Fruit fly (Drosophila melanogaster) whole organism, prepupa: ENCODE measurements around the gene dpr14.

Source experiments
- CG10631 ChIP-seq: fragments of 200-800 bp; sonication (Bioruptor generic); optimal IDR thresholded peaks from 2 replicates; lab custom pipeline; 2016; ENCODE audit warnings: missing biosample characterization, missing genetic modification characterization
- CG15336 ChIP-seq: fragments of 200-800 bp; sonication (Bioruptor generic); IDR thresholded peaks from 2 replicates; pipeline ENCODE4 v1.3.6; 2022; ENCODE audit warnings: missing biosample characterization, missing genetic modification characterization
- CG3032 ChIP-seq: fragments of 200-800 bp; optimal IDR thresholded peaks from 2 replicates; lab custom pipeline; 2019; ENCODE audit warnings: missing biosample characterization, mild to moderate bottlenecking, missing genetic modification characterization, moderate library complexity
- CG31627 ChIP-seq: fragments of 200-800 bp; sonication (Bioruptor generic); optimal IDR thresholded peaks from 3 replicates; lab custom pipeline; 2016; ENCODE audit warnings: missing biosample characterization, missing genetic modification characterization
- CG34406 ChIP-seq: fragments of 200-800 bp; sonication (Bioruptor generic); optimal IDR thresholded peaks from 3 replicates; lab custom pipeline; 2016; ENCODE audit warnings: missing biosample characterization, missing genetic modification characterization
- CG6163 ChIP-seq: fragments of 200-800 bp; sonication (Bioruptor generic); IDR thresholded peaks from 3 replicates; pipeline ENCODE4 v1.3.6; 2022; ENCODE audit warnings: missing biosample characterization, missing genetic modification characterization
- CG6276 ChIP-seq: fragments of 200-800 bp; sonication (Bioruptor generic); optimal IDR thresholded peaks from 2 replicates; lab custom pipeline; 2017; ENCODE audit warnings: missing biosample characterization, mild to moderate bottlenecking, missing genetic modification characterization
- CG6808 ChIP-seq: fragments of 200-800 bp; sonication (Bioruptor generic); optimal IDR thresholded peaks from 3 replicates; lab custom pipeline; 2017; ENCODE audit warnings: missing biosample characterization, missing genetic modification characterization, mild to moderate bottlenecking, moderate library complexity, missing genetic modification reagents
- CG6854 ChIP-seq: fragments of 200-800 bp; sonication (Bioruptor generic); optimal IDR thresholded peaks from 2 replicates; lab custom pipeline; 2017; ENCODE audit warnings: missing biosample characterization, mild to moderate bottlenecking, missing genetic modification characterization
- CG7368 ChIP-seq: fragments of 200-800 bp; sonication (Bioruptor generic); optimal IDR thresholded peaks from 3 replicates; lab custom pipeline; 2016; ENCODE audit warnings: missing biosample characterization, missing genetic modification characterization
- CG8119 ChIP-seq: fragments of 200-800 bp; sonication (Bioruptor generic); IDR thresholded peaks from 3 replicates; pipeline ENCODE4 v1.3.6; 2022; ENCODE audit warnings: missing biosample characterization, missing genetic modification characterization
- CG8319 ChIP-seq: fragments of 200-800 bp; sonication (Bioruptor generic); optimal IDR thresholded peaks from 3 replicates; lab custom pipeline; 2016; ENCODE audit warnings: missing biosample characterization, missing genetic modification characterization
- CG8632 ChIP-seq: fragments of 200-800 bp; sonication (Bioruptor generic); optimal IDR thresholded peaks from 3 replicates; lab custom pipeline; 2016; ENCODE audit warnings: missing biosample characterization, missing genetic modification characterization
- Eip78C ChIP-seq: fragments of 200-800 bp; sonication (Bioruptor generic); peaks from one replicate; lab custom pipeline; 2016; ENCODE audit warnings: missing biosample characterization, missing genetic modification characterization
- Ets21C ChIP-seq: fragments of 200-800 bp; sonication (Bioruptor generic); optimal IDR thresholded peaks from 3 replicates; lab custom pipeline; 2016; ENCODE audit warnings: missing biosample characterization, missing genetic modification characterization
- Gug ChIP-seq: fragments of 200-800 bp; sonication (Bioruptor generic); IDR thresholded peaks from 2 replicates; pipeline ENCODE4 v1.3.6; 2022; ENCODE audit warnings: missing biosample characterization, missing genetic modification characterization
- Hr38 ChIP-seq: sonication (Bioruptor generic); optimal IDR thresholded peaks from 2 replicates; lab custom pipeline; 2016; ENCODE audit warnings: missing biosample characterization, missing genetic modification characterization
- Hr39 ChIP-seq: fragments of 200-800 bp; sonication (Bioruptor generic); optimal IDR thresholded peaks from 2 replicates; lab custom pipeline; 2016; ENCODE audit warnings: missing biosample characterization, missing genetic modification characterization
- Hr4 ChIP-seq: fragments of 200-800 bp; sonication (Bioruptor generic); optimal IDR thresholded peaks from 3 replicates; lab custom pipeline; 2016; ENCODE audit warnings: missing biosample characterization, missing genetic modification characterization
- OdsH ChIP-seq: fragments of 200-800 bp; sonication (Bioruptor generic); optimal IDR thresholded peaks from 3 replicates; lab custom pipeline; 2016; ENCODE audit warnings: missing biosample characterization, missing genetic modification characterization
- Smox ChIP-seq: fragments of 200-800 bp; sonication (Bioruptor generic); optimal IDR thresholded peaks from 3 replicates; lab custom pipeline; 2016; ENCODE audit warnings: missing biosample characterization, missing genetic modification characterization
- Sox14 ChIP-seq: fragments of 200-800 bp; sonication (Bioruptor generic); optimal IDR thresholded peaks from 3 replicates; lab custom pipeline; 2016; ENCODE audit warnings: missing biosample characterization, missing genetic modification characterization
- achi ChIP-seq: fragments of 200-800 bp; sonication (Bioruptor generic); optimal IDR thresholded peaks from 3 replicates; lab custom pipeline; 2016; ENCODE audit warnings: missing biosample characterization, missing genetic modification characterization
- cyc ChIP-seq: fragments of 200-800 bp; sonication (Bioruptor generic); optimal IDR thresholded peaks from 3 replicates; lab custom pipeline; 2016; ENCODE audit warnings: missing biosample characterization, missing genetic modification characterization
- dac ChIP-seq: fragments of 200-800 bp; sonication (Bioruptor generic); optimal IDR thresholded peaks from 2 replicates; lab custom pipeline; 2017; ENCODE audit warnings: missing biosample characterization, mild to moderate bottlenecking, missing genetic modification characterization
- dsx ChIP-seq: fragments of 200-800 bp; optimal IDR thresholded peaks from 3 replicates; lab custom pipeline; 2019; ENCODE audit warnings: missing biosample characterization, mild to moderate bottlenecking, missing genetic modification characterization, moderate library complexity; ENCODE audit not compliant: poor library complexity, severe bottlenecking
- eg ChIP-seq: fragments of 200-800 bp; sonication (Bioruptor generic); IDR thresholded peaks from 3 replicates; pipeline ENCODE4 v1.3.6; 2022; ENCODE audit warnings: missing biosample characterization, missing genetic modification characterization
- fd59A ChIP-seq: fragments of 200-800 bp; sonication (Bioruptor generic); optimal IDR thresholded peaks from 2 replicates; lab custom pipeline; 2017; ENCODE audit warnings: missing biosample characterization, mild to moderate bottlenecking, missing genetic modification characterization, missing genetic modification reagents
- fkh ChIP-seq: fragments of 200-800 bp; sonication (Bioruptor generic); optimal IDR thresholded peaks from 3 replicates; lab custom pipeline; 2017; ENCODE audit warnings: missing biosample characterization, mild to moderate bottlenecking, missing genetic modification characterization, moderate library complexity
- net ChIP-seq: fragments of 200-800 bp; sonication (Bioruptor generic); optimal IDR thresholded peaks from 3 replicates; lab custom pipeline; 2016; ENCODE audit warnings: missing biosample characterization, missing genetic modification characterization
- salr ChIP-seq, 2 experiments: fragments of 200-800 bp; sonication (Bioruptor generic); optimal IDR thresholded peaks; 3 replicates each; lab custom pipeline; 2016 to 2018; ENCODE audit warnings: missing biosample characterization in 2 of 2, missing genetic modification characterization in 2 of 2, mild to moderate bottlenecking in 1 of 2
- spab ChIP-seq: fragments of 200-800 bp; sonication (Bioruptor generic); optimal IDR thresholded peaks from 2 replicates; lab custom pipeline; 2017; ENCODE audit warnings: missing biosample characterization, mild to moderate bottlenecking, missing genetic modification characterization, missing genetic modification reagents
- ss ChIP-seq, 2 experiments: fragments of 200-800 bp; sonication (Bioruptor generic); optimal IDR thresholded peaks; 2 replicates in 1 of 2; 3 replicates in 1 of 2; lab custom pipeline; 2017 to 2018; ENCODE audit warnings: mild to moderate bottlenecking in 2 of 2, missing biosample characterization in 2 of 2, missing genetic modification characterization in 2 of 2, moderate library complexity in 1 of 2
- svp ChIP-seq: fragments of 200-800 bp; sonication (Bioruptor generic); peaks from one replicate; lab custom pipeline; 2016; ENCODE audit warnings: missing biosample characterization, missing genetic modification characterization
- topi ChIP-seq: fragments of 200-800 bp; sonication (Bioruptor generic); optimal IDR thresholded peaks from 3 replicates; lab custom pipeline; 2016; ENCODE audit warnings: missing biosample characterization, missing genetic modification characterization

Gene dpr14

dm6 chrX:7933210-7933915 lies 25.3 kb upstream of the dpr14 start, which contains the start of the genes Dhdds and RpS14a (continued):
- TF ChIP-seq svp (GFP tag; lab: Kevin White, UChicago) (peak; percentile 46), CG15336 (no peak), achi (GFP tag; lab: Kevin White, UChicago) (peak; percentile 99), net (GFP tag; lab: Kevin White, UChicago) (peak; percentile 39), Hr39 (GFP tag; lab: Kevin White, UChicago) (peak; percentile 50), fkh (GFP tag; lab: Kevin White, UChicago) (peak; percentile 51), CG10631 (GFP tag; lab: Kevin White, UChicago) (no peak), Eip78C (GFP tag; lab: Kevin White, UChicago) (peak; percentile 68), Smox (peak; percentile 40), salr (GFP tag; optimal IDR thresholded peaks at IDR 0.05; lab: Kevin White, UChicago) (no peak), cyc (GFP tag; lab: Kevin White, UChicago) (peak; percentile 44), CG3032 (tag; lab: Kevin White, UChicago) (no peak), topi (peak; percentile 54), Hr38 (GFP tag; lab: Kevin White, UChicago) (no peak), CG31627 (GFP tag; lab: Kevin White, UChicago) (peak; percentile 39), spab (GFP tag; lab: Kevin White, UChicago) (no peak), CG34406 (GFP tag; lab: Kevin White, UChicago) (peak; percentile 54)

- no peak for TF ChIP-seq CG8319
- no peak for TF ChIP-seq Hr39 (GFP tag; lab: Kevin White, UChicago)
- peak; percentile 11 for TF ChIP-seq Sox14
- peak; percentile 44 for TF ChIP-seq Eip78C (GFP tag; lab: Kevin White, UChicago)
- peak in 1 of 2 experiments; percentile 21 for TF ChIP-seq ss (GFP tag; optimal IDR thresholded peaks at IDR 0.05; lab: Kevin White, UChicago)
- TF ChIP-seq OdsH (GFP tag; lab: Kevin White, UChicago), result no peak
- peak; percentile 26; the same call in 1 of the 3 replicates for TF ChIP-seq CG8119 (GFP tag; lab: Robert Waterston, UW)
- peak; percentile 62 for TF ChIP-seq svp (GFP tag; lab: Kevin White, UChicago)
- TF ChIP-seq CG6163 (GFP tag; lab: Robert Waterston, UW), result no peak
Observed at dm6 chrX:7931028-7931549, 23.0 kb upstream of the dpr14 start, which contains the start of gene mahe. TSS of gene mahe (minus strand) at chrX:7931382.

- TF ChIP-seq CG6808 (peak; percentile 45), dsx (GFP tag; lab: Kevin White, UChicago) (peak; percentile 14), achi (GFP tag; lab: Kevin White, UChicago) (no peak), CG7368 (no peak), CG6854 (GFP tag; lab: Kevin White, UChicago) (peak; percentile 61), CG15336 (peak; percentile 27; the same call in 1 of the 2 replicates), eg (GFP tag; lab: Robert Waterston, UW) (peak; percentile 47; the same call in 1 of the 3 replicates), Hr4 (no peak), CG8632 (no peak), svp (GFP tag; lab: Kevin White, UChicago) (peak; percentile 70), dac (no peak), Eip78C (GFP tag; lab: Kevin White, UChicago) (peak; percentile 67), Gug (no peak), CG34406 (GFP tag; lab: Kevin White, UChicago) (no peak), CG6276 (GFP tag; lab: Kevin White, UChicago) (peak; percentile 38), ss (GFP tag; optimal IDR thresholded peaks at IDR 0.05; lab: Kevin White, UChicago) (peak; percentile 23 to 62), Ets21C (GFP tag; lab: Kevin White, UChicago) (no peak), fd59A (GFP tag; lab: Kevin White, UChicago) (no peak)
Observed at dm6 chrX:7930236-7931027, 22.3 kb upstream of the dpr14 start.
